Worm (Caenorhabditis elegans): ENCODE results near the gene grl-27.
"Not testable (repeated sequence)": the region's sequence is repeated elsewhere in the genome, so short reads cannot be mapped to it uniquely, and the experiment has no call there.

grl-27 gene

DNA sequence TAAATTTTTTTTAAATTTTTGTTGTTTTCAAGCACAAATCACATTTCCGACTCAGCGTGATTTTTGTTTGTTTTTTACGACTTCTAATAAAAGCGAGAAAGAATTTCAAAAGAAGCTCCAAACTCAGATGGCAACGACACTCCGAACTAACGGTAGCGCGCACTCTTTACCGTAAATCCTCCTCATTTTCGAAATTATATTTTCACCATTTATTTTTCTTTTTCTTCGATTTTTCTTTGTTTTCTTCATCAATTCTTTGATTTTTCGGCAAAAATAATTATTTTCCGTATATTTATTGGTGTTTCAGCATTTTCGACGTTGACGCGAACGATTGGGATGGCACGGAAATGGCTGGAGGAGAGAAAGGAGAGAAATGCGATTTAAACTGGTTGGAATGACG, 16.9 kb downstream of the grl-27 start, which contains the start of gene T24A6.1:
Gene T24A6.1, plus strand, starts transcription at position 301 of the 400 bp plus-strand sequence.
- not testable (repeated sequence) for TF ChIP-seq him-1, dao-5, W03F9.2 (tag; optimal IDR thresholded peaks at IDR 0.05)

DNA sequence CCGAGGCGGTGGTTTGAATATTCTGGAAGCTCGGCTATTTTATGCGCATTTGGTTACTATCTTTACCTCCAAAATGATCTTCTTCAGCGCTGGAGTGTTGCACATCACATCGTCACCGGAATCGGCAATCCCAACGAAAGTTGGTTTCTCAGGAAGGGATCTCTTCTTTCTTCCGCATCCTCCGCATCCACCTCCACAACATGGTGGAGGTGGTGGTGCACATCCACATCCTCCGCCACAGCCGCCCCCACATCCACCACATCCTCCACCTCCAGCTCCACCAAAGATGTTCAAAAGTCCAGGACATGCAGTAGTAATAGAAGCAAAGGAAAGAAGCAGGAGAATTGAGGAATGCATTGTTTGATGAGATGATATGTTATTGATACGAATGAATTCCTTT, 18.2 kb downstream of the grl-27 start, which contains the start of gene grl-31:
Gene grl-31, minus strand, starts transcription at position 357 of the 400 bp plus-strand sequence.
- TF ChIP-seq dao-5 (tag; optimal IDR thresholded peaks at IDR 0.05): no peak
- TF ChIP-seq him-1 (tag; optimal IDR thresholded peaks at IDR 0.05): no peak

ce11 chrV:3555986-3556385, 19.7 kb downstream of the grl-27 start, which contains the start of gene grl-30:
Gene grl-30, plus strand, starts transcription at chrV:3556286.
- TF ChIP-seq W03F9.2 (tag; optimal IDR thresholded peaks at IDR 0.05) (no peak), dao-5 (tag; optimal IDR thresholded peaks at IDR 0.05) (no peak), him-1 (tag; optimal IDR thresholded peaks at IDR 0.05) (no peak)

- no peak for TF ChIP-seq him-1 (tag; optimal IDR thresholded peaks at IDR 0.05)
- no peak for TF ChIP-seq dao-5 (tag; optimal IDR thresholded peaks at IDR 0.05)
- no peak for TF ChIP-seq W03F9.2 (tag; optimal IDR thresholded peaks at IDR 0.05)
Observed at ce11 chrV:3554869-3555268, 20.8 kb downstream of the grl-27 start, which contains the start of gene grl-29. Gene grl-29, minus strand, starts transcription at chrV:3555236.

ce11 chrV:3552740-3553469, 22.8 kb downstream of the grl-27 start, which contains the start of gene T24A6.20:
Gene T24A6.20, plus strand, starts transcription at chrV:3553134.
- no peak for TF ChIP-seq dao-5 (tag; optimal IDR thresholded peaks at IDR 0.05)
- TF ChIP-seq him-1 (tag; optimal IDR thresholded peaks at IDR 0.05): no peak
- no peak for TF ChIP-seq W03F9.2 (tag; optimal IDR thresholded peaks at IDR 0.05)

- TF ChIP-seq W03F9.2 (tag; optimal IDR thresholded peaks at IDR 0.05): no peak
- no peak for TF ChIP-seq dao-5 (tag; optimal IDR thresholded peaks at IDR 0.05)
- no peak for TF ChIP-seq him-1 (tag; optimal IDR thresholded peaks at IDR 0.05)
Observed at ce11 chrV:3551765-3552164, 23.9 kb downstream of the grl-27 start, which contains the start of gene grl-28. Gene grl-28, minus strand, starts transcription at chrV:3551865.

- TF ChIP-seq W03F9.2 (tag; optimal IDR thresholded peaks at IDR 0.05) (no peak), dao-5 (tag; optimal IDR thresholded peaks at IDR 0.05) (no peak), him-1 (tag; optimal IDR thresholded peaks at IDR 0.05) (no peak)
Observed at ce11 chrV:3549553-3549952, 26.1 kb downstream of the grl-27 start, which contains the start of gene sri-21. Gene sri-21, plus strand, starts transcription at chrV:3549853.

- no peak for TF ChIP-seq dao-5 (tag; optimal IDR thresholded peaks at IDR 0.05)
- TF ChIP-seq him-1 (tag; optimal IDR thresholded peaks at IDR 0.05): no peak
- no peak for TF ChIP-seq W03F9.2 (tag; optimal IDR thresholded peaks at IDR 0.05)
Observed at ce11 chrV:3548798-3549197, 26.9 kb downstream of the grl-27 start, which contains the start of gene srw-130. Gene srw-130, minus strand, starts transcription at chrV:3548898.

ce11 chrV:3546517-3546916, 29.1 kb downstream of the grl-27 start, which contains the start of gene srbc-68:
Gene srbc-68, minus strand, starts transcription at chrV:3546617.
- TF ChIP-seq W03F9.2 (tag; optimal IDR thresholded peaks at IDR 0.05) (no peak), dao-5 (tag; optimal IDR thresholded peaks at IDR 0.05) (no peak), him-1 (tag; optimal IDR thresholded peaks at IDR 0.05) (no peak)

ce11 chrV:3543344-3543743, 32.3 kb downstream of the grl-27 start, which contains the start of gene nhr-222:
Gene nhr-222, minus strand, starts transcription at chrV:3543444.
- TF ChIP-seq him-1 (tag; optimal IDR thresholded peaks at IDR 0.05) (no peak), W03F9.2 (tag; optimal IDR thresholded peaks at IDR 0.05) (no peak), dao-5 (tag; optimal IDR thresholded peaks at IDR 0.05) (no peak)

- no peak for TF ChIP-seq W03F9.2 (tag; optimal IDR thresholded peaks at IDR 0.05)
- no peak for TF ChIP-seq dao-5 (tag; optimal IDR thresholded peaks at IDR 0.05)
- no peak for TF ChIP-seq him-1 (tag; optimal IDR thresholded peaks at IDR 0.05)
Observed at ce11 chrV:3541117-3541516, 34.5 kb downstream of the grl-27 start, which contains the start of gene srbc-67. Gene srbc-67, minus strand, starts transcription at chrV:3541217.

DNA sequence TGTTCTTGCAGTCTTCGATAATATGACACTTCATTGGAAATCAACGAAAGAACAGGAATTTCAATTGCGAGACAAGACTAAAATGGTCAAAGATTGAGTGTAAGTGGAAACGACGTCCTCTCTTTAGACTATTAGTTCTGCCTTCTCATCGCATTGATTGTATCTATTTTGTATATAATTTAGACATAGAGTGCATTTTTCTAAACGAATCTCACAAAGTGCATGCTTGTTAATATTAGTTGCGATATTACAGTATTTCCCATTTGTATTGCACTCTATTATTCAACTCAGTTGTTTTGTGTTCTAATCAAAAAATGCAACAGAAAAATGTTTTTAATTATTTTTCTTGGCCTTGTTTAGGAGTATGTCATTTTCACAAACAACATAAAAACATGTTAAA, 37.4 kb downstream of the grl-27 start, which contains the start of gene nhr-93:
Gene nhr-93, minus strand, starts transcription at position 101 of the 400 bp plus-strand sequence.
- no peak for TF ChIP-seq him-1 (tag; optimal IDR thresholded peaks at IDR 0.05)
- no peak for TF ChIP-seq dao-5 (tag; optimal IDR thresholded peaks at IDR 0.05)

DNA sequence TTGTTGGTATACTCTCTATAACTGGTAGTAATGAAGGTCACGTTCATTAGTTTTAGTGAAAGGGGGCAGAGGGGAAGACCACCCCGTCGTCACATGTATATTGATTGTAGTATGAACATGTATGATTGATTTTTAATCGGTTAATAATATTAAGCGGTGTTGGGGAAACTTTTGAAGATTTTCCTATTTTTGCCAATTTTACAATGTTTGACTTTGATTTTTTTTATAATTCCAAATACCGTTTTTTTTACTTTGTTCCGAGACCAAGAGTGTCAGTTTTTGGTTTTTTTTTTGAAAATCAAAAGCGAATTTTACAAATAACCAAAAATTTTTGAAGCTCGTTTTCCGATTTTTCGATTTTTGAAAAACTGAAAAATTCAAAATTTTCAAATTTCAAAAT, 40.4 kb downstream of the grl-27 start, which contains the start of gene nhr-221:
Gene nhr-221, minus strand, starts transcription at position 101 of the 400 bp plus-strand sequence.
- TF ChIP-seq him-1 (tag; optimal IDR thresholded peaks at IDR 0.05) (no peak), W03F9.2 (tag; optimal IDR thresholded peaks at IDR 0.05) (no peak), dao-5 (tag; optimal IDR thresholded peaks at IDR 0.05) (no peak)

DNA sequence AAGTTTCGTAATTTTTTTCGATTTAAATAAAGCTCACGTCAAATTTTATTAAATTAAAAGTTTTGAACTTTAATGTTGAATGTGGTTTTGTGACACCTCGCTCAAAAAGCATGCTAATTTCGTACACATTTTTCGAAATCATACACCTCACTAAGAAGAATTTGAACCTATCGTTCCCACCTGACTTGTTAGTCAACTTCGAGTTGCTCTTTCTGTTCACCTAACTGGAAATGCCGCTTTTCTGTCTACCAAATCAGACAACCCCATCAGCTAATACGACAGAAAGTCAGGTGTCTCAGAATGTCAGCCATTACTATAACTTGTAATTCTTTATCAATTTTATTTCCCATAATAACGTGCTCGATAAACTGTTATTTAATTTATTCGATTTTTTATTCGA, 45.3 kb downstream of the grl-27 start, which contains the start of gene srbc-66:
Gene srbc-66, plus strand, starts transcription at position 301 of the 400 bp plus-strand sequence.
- TF ChIP-seq him-1 (tag; optimal IDR thresholded peaks at IDR 0.05) (no peak), W03F9.2 (tag; optimal IDR thresholded peaks at IDR 0.05) (no peak), dao-5 (tag; optimal IDR thresholded peaks at IDR 0.05) (no peak)
